Fruit fly (Drosophila melanogaster) whole organism, prepupa: ENCODE measurements around the gene mRpL30.

Experiments used
- Blimp-1 ChIP-seq: fragments of 200-800 bp; sonication (Bioruptor generic); optimal IDR thresholded peaks from 3 replicates; lab custom pipeline; 2017; ENCODE audit warnings: missing biosample characterization, missing genetic modification characterization, mild to moderate bottlenecking, moderate library complexity, missing genetic modification reagents
- CG10669 ChIP-seq: fragments of 200-800 bp; sonication (Bioruptor generic); optimal IDR thresholded peaks from 3 replicates; lab custom pipeline; 2018; ENCODE audit warnings: missing biosample characterization, mild to moderate bottlenecking, missing genetic modification characterization, moderate library complexity
- CG11294 ChIP-seq: fragments of 200-800 bp; sonication (Bioruptor generic); IDR thresholded peaks from 2 replicates; pipeline ENCODE4 v1.3.6; 2022; ENCODE audit warnings: missing biosample characterization, missing genetic modification characterization
- CG11902 ChIP-seq: fragments of 200-800 bp; sonication (Bioruptor generic); optimal IDR thresholded peaks from 3 replicates; lab custom pipeline; 2016; ENCODE audit warnings: missing biosample characterization, missing genetic modification characterization
- CG15336 ChIP-seq: fragments of 200-800 bp; sonication (Bioruptor generic); IDR thresholded peaks from 2 replicates; pipeline ENCODE4 v1.3.6; 2022; ENCODE audit warnings: missing biosample characterization, missing genetic modification characterization
- CG1621 ChIP-seq: fragments of 200-800 bp; sonication (Bioruptor generic); optimal IDR thresholded peaks from 3 replicates; lab custom pipeline; 2018; ENCODE audit warnings: missing biosample characterization, mild to moderate bottlenecking, missing genetic modification characterization
- CG16779 ChIP-seq: fragments of 200-800 bp; sonication (Bioruptor generic); optimal IDR thresholded peaks from 3 replicates; lab custom pipeline; 2017; ENCODE audit warnings: missing biosample characterization, mild to moderate bottlenecking, missing genetic modification characterization
- CG3032 ChIP-seq: fragments of 200-800 bp; optimal IDR thresholded peaks from 2 replicates; lab custom pipeline; 2019; ENCODE audit warnings: missing biosample characterization, mild to moderate bottlenecking, missing genetic modification characterization, moderate library complexity
- CG31627 ChIP-seq: fragments of 200-800 bp; sonication (Bioruptor generic); optimal IDR thresholded peaks from 3 replicates; lab custom pipeline; 2016; ENCODE audit warnings: missing biosample characterization, missing genetic modification characterization
- CG32006 ChIP-seq: fragments of 200-800 bp; sonication (Bioruptor generic); optimal IDR thresholded peaks from 3 replicates; lab custom pipeline; 2017; ENCODE audit warnings: missing biosample characterization, mild to moderate bottlenecking, missing genetic modification characterization
- CG34406 ChIP-seq: fragments of 200-800 bp; sonication (Bioruptor generic); optimal IDR thresholded peaks from 3 replicates; lab custom pipeline; 2016; ENCODE audit warnings: missing biosample characterization, missing genetic modification characterization
- CG3919 ChIP-seq: fragments of 200-800 bp; sonication (Bioruptor generic); optimal IDR thresholded peaks from 3 replicates; lab custom pipeline; 2016; ENCODE audit warnings: missing biosample characterization, missing genetic modification characterization
- CG4318 ChIP-seq: fragments of 200-800 bp; sonication (Bioruptor generic); optimal IDR thresholded peaks from 3 replicates; lab custom pipeline; 2017; ENCODE audit warnings: missing biosample characterization, mild to moderate bottlenecking, missing genetic modification characterization
- CG6163 ChIP-seq: fragments of 200-800 bp; sonication (Bioruptor generic); IDR thresholded peaks from 3 replicates; pipeline ENCODE4 v1.3.6; 2022; ENCODE audit warnings: missing biosample characterization, missing genetic modification characterization
- CG6276 ChIP-seq: fragments of 200-800 bp; sonication (Bioruptor generic); optimal IDR thresholded peaks from 2 replicates; lab custom pipeline; 2017; ENCODE audit warnings: missing biosample characterization, mild to moderate bottlenecking, missing genetic modification characterization
- CG6792 ChIP-seq: fragments of 200-800 bp; sonication (Bioruptor generic); optimal IDR thresholded peaks from 3 replicates; lab custom pipeline; 2016; ENCODE audit warnings: missing biosample characterization, missing genetic modification characterization
- CG6808 ChIP-seq: fragments of 200-800 bp; sonication (Bioruptor generic); optimal IDR thresholded peaks from 3 replicates; lab custom pipeline; 2017; ENCODE audit warnings: missing biosample characterization, missing genetic modification characterization, mild to moderate bottlenecking, moderate library complexity, missing genetic modification reagents
- CG7368 ChIP-seq: fragments of 200-800 bp; sonication (Bioruptor generic); optimal IDR thresholded peaks from 3 replicates; lab custom pipeline; 2016; ENCODE audit warnings: missing biosample characterization, missing genetic modification characterization
- CG8119 ChIP-seq: fragments of 200-800 bp; sonication (Bioruptor generic); IDR thresholded peaks from 3 replicates; pipeline ENCODE4 v1.3.6; 2022; ENCODE audit warnings: missing biosample characterization, missing genetic modification characterization
- CG8319 ChIP-seq: fragments of 200-800 bp; sonication (Bioruptor generic); optimal IDR thresholded peaks from 3 replicates; lab custom pipeline; 2016; ENCODE audit warnings: missing biosample characterization, missing genetic modification characterization
- CG8632 ChIP-seq: fragments of 200-800 bp; sonication (Bioruptor generic); optimal IDR thresholded peaks from 3 replicates; lab custom pipeline; 2016; ENCODE audit warnings: missing biosample characterization, missing genetic modification characterization
- CG9139 ChIP-seq: fragments of 200-800 bp; sonication (Bioruptor generic); optimal IDR thresholded peaks from 3 replicates; lab custom pipeline; 2017; ENCODE audit warnings: missing biosample characterization, mild to moderate bottlenecking, missing genetic modification characterization
- Eip78C ChIP-seq: fragments of 200-800 bp; sonication (Bioruptor generic); peaks from one replicate; lab custom pipeline; 2016; ENCODE audit warnings: missing biosample characterization, missing genetic modification characterization
- Eip93F ChIP-seq: fragments of 200-800 bp; sonication (Bioruptor generic); optimal IDR thresholded peaks from 2 replicates; lab custom pipeline; 2016; ENCODE audit warnings: missing biosample characterization, mild to moderate bottlenecking, missing genetic modification characterization
- Ets21C ChIP-seq: fragments of 200-800 bp; sonication (Bioruptor generic); optimal IDR thresholded peaks from 3 replicates; lab custom pipeline; 2016; ENCODE audit warnings: missing biosample characterization, missing genetic modification characterization
- Gug ChIP-seq: fragments of 200-800 bp; sonication (Bioruptor generic); IDR thresholded peaks from 2 replicates; pipeline ENCODE4 v1.3.6; 2022; ENCODE audit warnings: missing biosample characterization, missing genetic modification characterization
- Hr39 ChIP-seq: fragments of 200-800 bp; sonication (Bioruptor generic); optimal IDR thresholded peaks from 2 replicates; lab custom pipeline; 2016; ENCODE audit warnings: missing biosample characterization, missing genetic modification characterization
- Hr4 ChIP-seq: fragments of 200-800 bp; sonication (Bioruptor generic); optimal IDR thresholded peaks from 3 replicates; lab custom pipeline; 2016; ENCODE audit warnings: missing biosample characterization, missing genetic modification characterization
- Met ChIP-seq: fragments of 200-800 bp; sonication (Bioruptor generic); optimal IDR thresholded peaks from 3 replicates; lab custom pipeline; 2016; ENCODE audit warnings: missing biosample characterization, missing genetic modification characterization
- Smox ChIP-seq: fragments of 200-800 bp; sonication (Bioruptor generic); optimal IDR thresholded peaks from 3 replicates; lab custom pipeline; 2016; ENCODE audit warnings: missing biosample characterization, missing genetic modification characterization
- Sox102F ChIP-seq: fragments of 200-800 bp; sonication (Bioruptor generic); optimal IDR thresholded peaks from 2 replicates; lab custom pipeline; 2016; ENCODE audit warnings: missing biosample characterization, mild to moderate bottlenecking, missing genetic modification characterization
- Sox14 ChIP-seq: fragments of 200-800 bp; sonication (Bioruptor generic); optimal IDR thresholded peaks from 3 replicates; lab custom pipeline; 2016; ENCODE audit warnings: missing biosample characterization, missing genetic modification characterization
- Sox15 ChIP-seq: fragments of 200-800 bp; sonication (Bioruptor generic); optimal IDR thresholded peaks from 3 replicates; lab custom pipeline; 2016; ENCODE audit warnings: missing biosample characterization, missing genetic modification characterization
- achi ChIP-seq: fragments of 200-800 bp; sonication (Bioruptor generic); optimal IDR thresholded peaks from 3 replicates; lab custom pipeline; 2016; ENCODE audit warnings: missing biosample characterization, missing genetic modification characterization
- acj6 ChIP-seq: fragments of 200-800 bp; sonication (Bioruptor generic); optimal IDR thresholded peaks from 3 replicates; lab custom pipeline; 2016; ENCODE audit warnings: missing biosample characterization, missing genetic modification characterization
- cyc ChIP-seq: fragments of 200-800 bp; sonication (Bioruptor generic); optimal IDR thresholded peaks from 3 replicates; lab custom pipeline; 2016; ENCODE audit warnings: missing biosample characterization, missing genetic modification characterization
- dsx ChIP-seq: fragments of 200-800 bp; optimal IDR thresholded peaks from 3 replicates; lab custom pipeline; 2019; ENCODE audit warnings: missing biosample characterization, mild to moderate bottlenecking, missing genetic modification characterization, moderate library complexity; ENCODE audit not compliant: poor library complexity, severe bottlenecking
- eg ChIP-seq: fragments of 200-800 bp; sonication (Bioruptor generic); IDR thresholded peaks from 3 replicates; pipeline ENCODE4 v1.3.6; 2022; ENCODE audit warnings: missing biosample characterization, missing genetic modification characterization
- esn ChIP-seq: fragments of 200-800 bp; sonication (Bioruptor generic); optimal IDR thresholded peaks from 2 replicates; lab custom pipeline; 2016; ENCODE audit warnings: missing biosample characterization, mild to moderate bottlenecking, missing genetic modification characterization, moderate library complexity
- fkh ChIP-seq: fragments of 200-800 bp; sonication (Bioruptor generic); optimal IDR thresholded peaks from 3 replicates; lab custom pipeline; 2017; ENCODE audit warnings: missing biosample characterization, mild to moderate bottlenecking, missing genetic modification characterization, moderate library complexity
- lz ChIP-seq: fragments of 200-800 bp; sonication (Bioruptor generic); optimal IDR thresholded peaks from 3 replicates; lab custom pipeline; 2016; ENCODE audit warnings: missing biosample characterization, missing genetic modification characterization
- pdm3 ChIP-seq: fragments of 200-800 bp; sonication (Bioruptor generic); optimal IDR thresholded peaks from 3 replicates; lab custom pipeline; 2016; ENCODE audit warnings: missing biosample characterization, missing genetic modification characterization
- salr ChIP-seq, 2 experiments: fragments of 200-800 bp; sonication (Bioruptor generic); optimal IDR thresholded peaks; 3 replicates each; lab custom pipeline; 2016 to 2018; ENCODE audit warnings: missing biosample characterization in 2 of 2, missing genetic modification characterization in 2 of 2, mild to moderate bottlenecking in 1 of 2
- spab ChIP-seq: fragments of 200-800 bp; sonication (Bioruptor generic); optimal IDR thresholded peaks from 2 replicates; lab custom pipeline; 2017; ENCODE audit warnings: missing biosample characterization, mild to moderate bottlenecking, missing genetic modification characterization, missing genetic modification reagents
- svp ChIP-seq: fragments of 200-800 bp; sonication (Bioruptor generic); peaks from one replicate; lab custom pipeline; 2016; ENCODE audit warnings: missing biosample characterization, missing genetic modification characterization
- topi ChIP-seq: fragments of 200-800 bp; sonication (Bioruptor generic); optimal IDR thresholded peaks from 3 replicates; lab custom pipeline; 2016; ENCODE audit warnings: missing biosample characterization, missing genetic modification characterization

The mRpL30 gene

dm6 chrX:4613613-4614012 is 34.1 kb upstream of the mRpL30 start:
- no peak for TF ChIP-seq Eip93F (GFP tag; lab: Kevin White, UChicago)
- TF ChIP-seq cyc (GFP tag; lab: Kevin White, UChicago), result no peak
- TF ChIP-seq Sox14 (GFP tag; lab: Kevin White, UChicago), result no peak
- no peak for TF ChIP-seq CG3919
- no peak for TF ChIP-seq CG31627 (GFP tag; lab: Kevin White, UChicago)
- no peak for TF ChIP-seq CG6163 (GFP tag; lab: Robert Waterston, UW)
- TF ChIP-seq Met (GFP tag; lab: Kevin White, UChicago), result no peak
- TF ChIP-seq CG7368 (GFP tag; lab: Kevin White, UChicago), result no peak

- TF ChIP-seq CG6163 (GFP tag; lab: Robert Waterston, UW), result 0 out of 3 replicates have a peak, but pooled peaks have one; percentile 23
- peak; percentile 45; the same call in 2 of the 3 replicates for TF ChIP-seq eg
- 0 out of 3 replicates have a peak, but pooled peaks have one; percentile 23 for TF ChIP-seq CG8119
- peak; percentile 15 for TF ChIP-seq achi
- peak; percentile 72 for TF ChIP-seq Eip78C (GFP tag; lab: Kevin White, UChicago)
- peak; percentile 9 for TF ChIP-seq CG32006 (GFP tag; lab: Kevin White, UChicago)
- peak; percentile 51 for TF ChIP-seq fkh (GFP tag; lab: Kevin White, UChicago)
- no peak for TF ChIP-seq Sox15 (GFP tag; lab: Kevin White, UChicago)
- no peak for TF ChIP-seq Met (GFP tag; lab: Kevin White, UChicago)
- TF ChIP-seq svp (GFP tag; lab: Kevin White, UChicago), result peak; percentile 57
Observed at dm6 chrX:4614325-4614724, 33.3 kb upstream of the mRpL30 start.

- TF ChIP-seq dsx (GFP tag; lab: Kevin White, UChicago), result no peak
- TF ChIP-seq CG3032 (tag; lab: Kevin White, UChicago), result no peak
- TF ChIP-seq Eip78C (GFP tag; lab: Kevin White, UChicago), result peak; percentile 37
- peak; percentile 52; the same call in 1 of the 3 replicates for TF ChIP-seq eg
- no peak for TF ChIP-seq CG4318 (GFP tag; lab: Kevin White, UChicago)
- TF ChIP-seq achi, result no peak
- peak; percentile 63 for TF ChIP-seq Hr39 (GFP tag; lab: Kevin White, UChicago)
- TF ChIP-seq CG8632 (GFP tag; lab: Kevin White, UChicago), result no peak
- TF ChIP-seq spab (GFP tag; lab: Kevin White, UChicago), result no peak
- TF ChIP-seq CG8319 (GFP tag; lab: Kevin White, UChicago), result no peak
- TF ChIP-seq CG6276, result no peak
- peak; percentile 8 for TF ChIP-seq Ets21C (GFP tag; lab: Kevin White, UChicago)
- TF ChIP-seq esn (GFP tag; lab: Kevin White, UChicago), result peak; percentile 43
- no peak for TF ChIP-seq CG1621
- TF ChIP-seq CG7368 (GFP tag; lab: Kevin White, UChicago), result peak; percentile 18
- TF ChIP-seq acj6 (GFP tag; lab: Kevin White, UChicago), result peak; percentile 25
- no peak for TF ChIP-seq Sox15 (GFP tag; lab: Kevin White, UChicago)
- peak; percentile 2 for TF ChIP-seq CG3919
- TF ChIP-seq cyc (GFP tag; lab: Kevin White, UChicago), result peak; percentile 40
- no peak for TF ChIP-seq CG16779
- TF ChIP-seq CG6792 (GFP tag; lab: Kevin White, UChicago), result no peak
- peak; percentile 4 for TF ChIP-seq CG32006 (GFP tag; lab: Kevin White, UChicago)
- peak; percentile 11 for TF ChIP-seq pdm3 (GFP tag; lab: Kevin White, UChicago)
- no peak for TF ChIP-seq CG10669
- peak; percentile 31 for TF ChIP-seq Smox (GFP tag; lab: Kevin White, UChicago)
- TF ChIP-seq Hr4 (GFP tag; lab: Kevin White, UChicago), result no peak
- 0 out of 2 replicates have a peak, but pooled peaks have one; percentile 10 for TF ChIP-seq CG15336 (GFP tag; lab: Robert Waterston, UW)
- no peak for TF ChIP-seq CG6808 (GFP tag; lab: Kevin White, UChicago)
- TF ChIP-seq Sox102F (GFP tag; lab: Kevin White, UChicago), result no peak
- peak; percentile 18 for TF ChIP-seq Met (GFP tag; lab: Kevin White, UChicago)
- peak; percentile 50 for TF ChIP-seq topi
- no peak for TF ChIP-seq CG11294 (GFP tag; lab: Robert Waterston, UW)
- no peak for TF ChIP-seq CG9139 (GFP tag; lab: Kevin White, UChicago)
- TF ChIP-seq Blimp-1 (GFP tag; lab: Kevin White, UChicago), result no peak
- peak; percentile 20 for TF ChIP-seq lz (GFP tag; lab: Kevin White, UChicago)
- TF ChIP-seq CG11902, result no peak
- peak; percentile 33 for TF ChIP-seq Gug
- peak; percentile 7 for TF ChIP-seq CG34406 (GFP tag; lab: Kevin White, UChicago)
- TF ChIP-seq Eip93F (GFP tag; lab: Kevin White, UChicago), result no peak
- no peak for TF ChIP-seq Sox14 (GFP tag; lab: Kevin White, UChicago)
- TF ChIP-seq salr (GFP tag; optimal IDR thresholded peaks at IDR 0.05; lab: Kevin White, UChicago), result no peak
Observed at dm6 chrX:4614945-4615344, 32.7 kb upstream of the mRpL30 start.
